Fruit fly (Drosophila melanogaster) whole organism, pupa: ENCODE results near the gene CG31010.

Experiments
- CG12605 ChIP-seq: fragments of 200-800 bp; sonication (Bioruptor generic); IDR thresholded peaks from 2 replicates; pipeline ENCODE4 v1.3.6; 2022; ENCODE audit warnings: missing biosample characterization, missing genetic modification characterization
- CG15710 ChIP-seq: fragments of 200-800 bp; sonication (Bioruptor generic); optimal IDR thresholded peaks from 2 replicates; lab custom pipeline; 2018; ENCODE audit warnings: missing biosample characterization, mild to moderate bottlenecking, missing genetic modification characterization, moderate library complexity
- CG34367 ChIP-seq: fragments of 200-800 bp; sonication (Bioruptor generic); optimal IDR thresholded peaks from 2 replicates; lab custom pipeline; 2018; ENCODE audit warnings: missing biosample characterization, mild to moderate bottlenecking, missing genetic modification characterization
- CG4496 ChIP-seq: fragments of 200-800 bp; sonication (Bioruptor generic); IDR thresholded peaks from 3 replicates; pipeline ENCODE4 v1.3.6; 2022; ENCODE audit warnings: missing biosample characterization, missing genetic modification characterization
- CG9948 ChIP-seq: fragments of 200-800 bp; sonication (Bioruptor generic); optimal IDR thresholded peaks from 2 replicates; lab custom pipeline; 2018; ENCODE audit warnings: missing biosample characterization, mild to moderate bottlenecking, missing genetic modification characterization, moderate library complexity
- D1 ChIP-seq: fragments of 200-800 bp; sonication (Bioruptor generic); optimal IDR thresholded peaks from 2 replicates; lab custom pipeline; 2018; ENCODE audit warnings: missing biosample characterization, mild to moderate bottlenecking, missing genetic modification characterization, moderate library complexity
- EcR ChIP-seq: fragments of 200-800 bp; sonication (Bioruptor generic); optimal IDR thresholded peaks from 3 replicates; lab custom pipeline; 2019; ENCODE audit warnings: missing biosample characterization, missing genetic modification characterization, mild to moderate bottlenecking, moderate library complexity, missing genetic modification reagents
- Pif1A ChIP-seq: fragments of 200-800 bp; sonication (Bioruptor generic); optimal IDR thresholded peaks from 3 replicates; lab custom pipeline; 2016; ENCODE audit warnings: missing biosample characterization, missing genetic modification characterization
- Pif1B ChIP-seq: fragments of 200-800 bp; sonication (Bioruptor generic); optimal IDR thresholded peaks from 3 replicates; lab custom pipeline; 2016; ENCODE audit warnings: missing biosample characterization, missing genetic modification characterization
- fd96Ca ChIP-seq: fragments of 200-800 bp; sonication (Bioruptor generic); IDR thresholded peaks from 3 replicates; pipeline ENCODE4 v1.3.6; 2022; ENCODE audit warnings: missing biosample characterization, missing genetic modification characterization
- gl ChIP-seq: fragments of 200-800 bp; sonication (Bioruptor generic); optimal IDR thresholded peaks from 2 replicates; lab custom pipeline; 2018; ENCODE audit warnings: missing biosample characterization, mild to moderate bottlenecking, missing genetic modification characterization

DNA sequence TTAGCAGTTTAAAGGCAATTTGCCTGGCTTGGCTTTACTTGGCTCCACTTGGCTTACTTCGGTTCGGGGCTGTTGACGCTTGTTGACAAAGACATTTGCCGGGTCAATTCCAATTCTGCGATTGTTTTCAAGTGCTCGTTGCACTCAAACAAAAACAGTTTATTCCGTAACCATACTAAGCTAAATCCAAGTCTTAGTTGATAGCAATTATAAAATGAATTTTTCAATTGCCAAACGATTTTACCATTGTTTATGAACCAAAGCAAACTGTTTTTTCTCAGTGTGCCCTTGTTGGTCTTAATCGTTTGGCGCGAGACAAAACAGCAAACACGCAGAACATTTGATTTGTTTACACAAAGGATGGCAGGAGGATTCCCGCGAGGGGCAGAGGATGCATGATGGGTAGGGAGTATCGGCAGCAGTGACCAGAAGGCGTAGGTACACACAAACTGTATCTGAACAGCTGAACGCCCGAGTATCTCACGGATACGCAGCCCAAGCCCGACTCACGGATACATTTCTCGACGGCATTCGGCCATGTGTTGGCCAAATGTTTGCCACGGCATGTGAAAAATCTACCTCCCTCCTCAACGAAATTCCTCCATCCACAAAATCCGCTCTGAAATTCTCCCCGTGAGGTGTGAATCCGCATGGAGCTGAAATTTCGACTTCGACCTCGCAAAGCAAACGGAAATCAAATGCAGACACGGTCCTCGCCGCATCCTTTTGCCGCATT lies 48.7 kb upstream of the CG31010 start:
- no peak for TF ChIP-seq gl
- no peak for TF ChIP-seq D1 (tag; lab: Kevin White, UChicago)
- TF ChIP-seq CG4496: no peak
- TF ChIP-seq CG9948 (tag; lab: Kevin White, UChicago): no peak
- TF ChIP-seq CG12605 (GFP tag; lab: Robert Waterston, UW): no peak
- no peak for TF ChIP-seq CG15710
- no peak for TF ChIP-seq EcR (GFP tag; lab: Kevin White, UChicago)
- TF ChIP-seq CG34367 (tag; lab: Kevin White, UChicago): no peak
- TF ChIP-seq fd96Ca (GFP tag; lab: Robert Waterston, UW): no peak
- no peak for TF ChIP-seq Pif1A (GFP tag; lab: Kevin White, UChicago)
- no peak for TF ChIP-seq Pif1B (GFP tag; lab: Kevin White, UChicago)
